Worm (Caenorhabditis elegans): ENCODE results near the gene glb-6.

The glb-6 gene

ce11 chrV:5580517-5580916 is 10.2 kb upstream of the glb-6 start:
- TF ChIP-seq elt-3 (tag; optimal IDR thresholded peaks at IDR 0.05) (peak; percentile 54), mls-2 (tag; optimal IDR thresholded peaks at IDR 0.05) (peak; percentile 69), ces-1 (GFP tag; optimal IDR thresholded peaks at IDR 0.05) (peak; percentile 63), ceh-39 (tag; optimal IDR thresholded peaks at IDR 0.05) (no peak), hlh-1 (tag; optimal IDR thresholded peaks at IDR 0.05) (no peak), nhr-28 (tag; optimal IDR thresholded peaks at IDR 0.05) (no peak), cnd-1 (tag; optimal IDR thresholded peaks at IDR 0.05) (no peak), ham-2 (GFP tag; optimal IDR thresholded peaks at IDR 0.05) (peak; percentile 81), unc-120 (tag; optimal IDR thresholded peaks at IDR 0.05; ENCODE audit: poor library complexity, severe bottlenecking) (peak; percentile 56), flh-1 (GFP tag; optimal IDR thresholded peaks at IDR 0.05) (no peak), lsy-2 (tag; optimal IDR thresholded peaks at IDR 0.05) (peak; percentile 55), lin-32 (GFP tag; optimal IDR thresholded peaks at IDR 0.05) (no peak), mab-5 (tag; optimal IDR thresholded peaks at IDR 0.05) (no peak), blmp-1 (tag; optimal IDR thresholded peaks at IDR 0.05) (no peak), unc-62 (GFP tag; optimal IDR thresholded peaks at IDR 0.05) (peak; percentile 32), ceh-43 (GFP tag; optimal IDR thresholded peaks at IDR 0.05) (no peak), mep-1 (tag; optimal IDR thresholded peaks at IDR 0.05) (peak; percentile 48), elt-1 (tag; optimal IDR thresholded peaks at IDR 0.05; ENCODE audit: borderline replicate concordance, insufficient read depth) (no peak), zip-8 (tag; optimal IDR thresholded peaks at IDR 0.05) (no peak), nhr-237 (tag; optimal IDR thresholded peaks at IDR 0.05) (peak; percentile 2), ceh-83 (GFP tag; optimal IDR thresholded peaks at IDR 0.05) (no peak), snpc-4 (tag; optimal IDR thresholded peaks at IDR 0.05) (no peak), pha-4 (tag; optimal IDR thresholded peaks at IDR 0.05) (peak; percentile 70), tbx-8 (GFP tag; optimal IDR thresholded peaks at IDR 0.05) (no peak), ztf-11 (tag; optimal IDR thresholded peaks at IDR 0.05) (no peak)

- no peak for TF ChIP-seq ces-1 (GFP tag; optimal IDR thresholded peaks at IDR 0.05)
- TF ChIP-seq M03D4.4 (tag; optimal IDR thresholded peaks at IDR 0.05), result no peak
- TF ChIP-seq mep-1 (tag; optimal IDR thresholded peaks at IDR 0.05), result no peak
- no peak for TF ChIP-seq elt-1 (tag; optimal IDR thresholded peaks at IDR 0.05; ENCODE audit: borderline replicate concordance, insufficient read depth)
- no peak for TF ChIP-seq pha-4 (tag; optimal IDR thresholded peaks at IDR 0.05)
- TF ChIP-seq bed-3 (GFP tag; optimal IDR thresholded peaks at IDR 0.05), result no peak
- TF ChIP-seq nhr-76 (tag; optimal IDR thresholded peaks at IDR 0.05), result no peak
These were observed 9.3 kb upstream of the glb-6 start for ce11 chrV:5579666-5580065.

ce11 chrV:5576008-5576407 is 5.7 kb upstream of the glb-6 start:
- TF ChIP-seq elt-3 (tag; optimal IDR thresholded peaks at IDR 0.05), result no peak
- no peak for TF ChIP-seq lin-32 (GFP tag; optimal IDR thresholded peaks at IDR 0.05)
- no peak for TF ChIP-seq unc-62 (GFP tag; optimal IDR thresholded peaks at IDR 0.05)
- TF ChIP-seq bed-3 (GFP tag; optimal IDR thresholded peaks at IDR 0.05), result no peak
- no peak for TF ChIP-seq zip-8 (tag; optimal IDR thresholded peaks at IDR 0.05)
- no peak for TF ChIP-seq unc-120 (tag; optimal IDR thresholded peaks at IDR 0.05; ENCODE audit: poor library complexity, severe bottlenecking)
- TF ChIP-seq sptf-1 (tag; optimal IDR thresholded peaks at IDR 0.05), result no peak
- TF ChIP-seq pha-4 (tag; optimal IDR thresholded peaks at IDR 0.05), result no peak

ce11 chrV:5571691-5572090 is 1.4 kb upstream of the glb-6 start:
- peak; percentile 32 for TF ChIP-seq ces-1 (GFP tag; optimal IDR thresholded peaks at IDR 0.05)
- TF ChIP-seq elt-3 (tag; optimal IDR thresholded peaks at IDR 0.05), result no peak

- TF ChIP-seq ceh-83 (GFP tag; optimal IDR thresholded peaks at IDR 0.05) (no peak), ceh-39 (tag; optimal IDR thresholded peaks at IDR 0.05) (no peak), M03D4.4 (tag; optimal IDR thresholded peaks at IDR 0.05) (no peak), ceh-43 (GFP tag; optimal IDR thresholded peaks at IDR 0.05) (no peak), mab-5 (tag; optimal IDR thresholded peaks at IDR 0.05) (no peak), pha-4 (tag; optimal IDR thresholded peaks at IDR 0.05) (no peak), drap-1 (GFP tag; optimal IDR thresholded peaks at IDR 0.05) (no peak), snpc-4 (tag; optimal IDR thresholded peaks at IDR 0.05) (no peak), tbx-8 (GFP tag; optimal IDR thresholded peaks at IDR 0.05) (no peak), unc-120 (tag; optimal IDR thresholded peaks at IDR 0.05; ENCODE audit: poor library complexity, severe bottlenecking) (no peak), mls-2 (tag; optimal IDR thresholded peaks at IDR 0.05) (no peak), lin-13 (tag; optimal IDR thresholded peaks at IDR 0.05) (no peak), cnd-1 (tag; optimal IDR thresholded peaks at IDR 0.05) (no peak), ham-2 (GFP tag; optimal IDR thresholded peaks at IDR 0.05) (no peak), sem-2 (GFP tag; optimal IDR thresholded peaks at IDR 0.05) (no peak), flh-1 (GFP tag; optimal IDR thresholded peaks at IDR 0.05) (no peak), elt-1 (tag; optimal IDR thresholded peaks at IDR 0.05; ENCODE audit: borderline replicate concordance, insufficient read depth) (no peak), nhr-12 (tag; optimal IDR thresholded peaks at IDR 0.05) (no peak), bed-3 (GFP tag; optimal IDR thresholded peaks at IDR 0.05) (no peak)
These were observed 3.2 kb downstream of the glb-6 start, which contains the start of gene C18C4.7 for ce11 chrV:5567119-5567518. Gene C18C4.7, minus strand, starts transcription at chrV:5567219.

Measured in whole organism, mixed stage, embryonic.